Worm (Caenorhabditis elegans) whole organism, L3 larva: ENCODE data around the gene sri-21.

Experiments used
- R02D3.7 ChIP-seq: fragments of 150-350 bp; optimal IDR thresholded peaks from 2 replicates; lab custom pipeline; 2014; ENCODE audit warnings: missing biosample characterization, missing genetic modification characterization
- ZK546.5 ChIP-seq: sonication (generic microtip); optimal IDR thresholded peaks from 2 replicates; lab custom pipeline; 2017; ENCODE audit warnings: missing biosample characterization, missing genetic modification characterization
- aly-2 ChIP-seq: fragments of 150-350 bp; optimal IDR thresholded peaks from 2 replicates; lab custom pipeline; 2014; ENCODE audit warnings: missing biosample characterization, missing genetic modification characterization
- ama-1 ChIP-seq: fragments of 150-350 bp; optimal IDR thresholded peaks from 2 replicates; lab custom pipeline; 2018
- ceh-16 ChIP-seq: sonication (generic microtip); optimal IDR thresholded peaks from 2 replicates; lab custom pipeline; 2017; ENCODE audit warnings: missing biosample characterization, missing genetic modification characterization
- ceh-28 ChIP-seq: fragments of 150-350 bp; optimal IDR thresholded peaks from 2 replicates; lab custom pipeline; 2014; ENCODE audit warnings: missing biosample characterization, missing genetic modification reagents, missing genetic modification characterization
- ceh-82 ChIP-seq: fragments of 150-350 bp; optimal IDR thresholded peaks from 2 replicates; lab custom pipeline; 2014; ENCODE audit warnings: missing biosample characterization, missing genetic modification characterization
- ceh-9 ChIP-seq: sonication (generic microtip); optimal IDR thresholded peaks from 2 replicates; lab custom pipeline; 2018; ENCODE audit warnings: missing biosample characterization, missing genetic modification characterization
- daf-12 ChIP-seq: fragments of 150-350 bp; optimal IDR thresholded peaks from 2 replicates; lab custom pipeline; 2014; ENCODE audit warnings: missing biosample characterization, missing genetic modification reagents, missing genetic modification characterization
- egl-5 ChIP-seq: fragments of 150-350 bp; optimal IDR thresholded peaks from 2 replicates; lab custom pipeline; 2017; ENCODE audit warnings: missing biosample characterization, missing genetic modification reagents, missing genetic modification characterization, inconsistent platforms
- elt-2 ChIP-seq: sonication (generic microtip); optimal IDR thresholded peaks from 2 replicates; lab custom pipeline; 2016; ENCODE audit warnings: missing genetic modification reagents, mild to moderate bottlenecking, missing genetic modification characterization, missing compliant biosample characterization
- elt-3 ChIP-seq, 3 experiments: fragments of 150-350 bp in 1 of 3; sonication (generic microtip) in 2 of 3; optimal IDR thresholded peaks; 2 replicates in 2 of 3; 4 replicates in 1 of 3; lab custom pipeline; 2014 to 2017; ENCODE audit warnings: missing biosample characterization in 3 of 3, missing genetic modification characterization in 3 of 3
- fkh-2 ChIP-seq: fragments of 150-350 bp; optimal IDR thresholded peaks from 2 replicates; lab custom pipeline; 2014; ENCODE audit warnings: missing biosample characterization, missing genetic modification reagents, missing genetic modification characterization
- fos-1 ChIP-seq: fragments of 150-350 bp; optimal IDR thresholded peaks from 2 replicates; lab custom pipeline; 2014; ENCODE audit warnings: missing biosample characterization, missing genetic modification characterization
- hmg-11 ChIP-seq: sonication (generic microtip); optimal IDR thresholded peaks from 2 replicates; lab custom pipeline; 2016; ENCODE audit warnings: missing genetic modification characterization, missing compliant biosample characterization
- jun-1 ChIP-seq: fragments of 150-350 bp; optimal IDR thresholded peaks from 2 replicates; lab custom pipeline; 2014; ENCODE audit warnings: missing biosample characterization, missing genetic modification reagents, missing genetic modification characterization
- lin-15B ChIP-seq: fragments of 150-350 bp; optimal IDR thresholded peaks from 2 replicates; lab custom pipeline; 2014; ENCODE audit warnings: missing biosample characterization, missing genetic modification characterization
- lsy-12 ChIP-seq: sonication (generic microtip); optimal IDR thresholded peaks from 2 replicates; lab custom pipeline; 2016; ENCODE audit warnings: mild to moderate bottlenecking, missing genetic modification characterization, missing compliant biosample characterization
- mdl-1 ChIP-seq: fragments of 150-350 bp; optimal IDR thresholded peaks from 2 replicates; lab custom pipeline; 2014; ENCODE audit warnings: missing biosample characterization, missing genetic modification characterization
- nfya-1 ChIP-seq: sonication (generic microtip); optimal IDR thresholded peaks from 2 replicates; lab custom pipeline; 2017; ENCODE audit warnings: missing genetic modification characterization, mild to moderate bottlenecking, missing compliant biosample characterization, antibody characterized with exemption, moderate library complexity; ENCODE audit not compliant: insufficient read depth
- nhr-11 ChIP-seq: fragments of 150-350 bp; optimal IDR thresholded peaks from 2 replicates; lab custom pipeline; 2014; ENCODE audit warnings: missing biosample characterization, missing genetic modification characterization
- nhr-12 ChIP-seq: fragments of 150-350 bp; optimal IDR thresholded peaks from 2 replicates; lab custom pipeline; 2014; ENCODE audit warnings: missing biosample characterization, missing genetic modification characterization
- nhr-23 ChIP-seq: fragments of 150-350 bp; optimal IDR thresholded peaks from 2 replicates; lab custom pipeline; 2014; ENCODE audit warnings: missing biosample characterization, missing genetic modification reagents, missing genetic modification characterization
- nhr-237 ChIP-seq: fragments of 150-350 bp; optimal IDR thresholded peaks from 2 replicates; lab custom pipeline; 2014; ENCODE audit warnings: missing biosample characterization, missing genetic modification characterization
- nhr-25 ChIP-seq: sonication (generic microtip); optimal IDR thresholded peaks from 2 replicates; lab custom pipeline; 2017; ENCODE audit warnings: missing biosample characterization, missing genetic modification characterization
- nhr-28 ChIP-seq: fragments of 150-350 bp; optimal IDR thresholded peaks from 2 replicates; lab custom pipeline; 2014; ENCODE audit warnings: missing biosample characterization, missing genetic modification characterization
- nhr-43 ChIP-seq: sonication (generic microtip); optimal IDR thresholded peaks from 2 replicates; lab custom pipeline; 2016; ENCODE audit warnings: mild to moderate bottlenecking, missing genetic modification characterization, missing compliant biosample characterization; ENCODE audit not compliant: poor library complexity, severe bottlenecking
- nhr-67 ChIP-seq: fragments of 150-350 bp; optimal IDR thresholded peaks from 2 replicates; lab custom pipeline; 2014; ENCODE audit warnings: missing biosample characterization, missing genetic modification characterization
- nhr-76 ChIP-seq: fragments of 150-350 bp; sonication (generic microtip); optimal IDR thresholded peaks from 5 replicates; lab custom pipeline; 2014; ENCODE audit warnings: missing biosample characterization, missing genetic modification characterization
- nhr-77 ChIP-seq: fragments of 150-350 bp; optimal IDR thresholded peaks from 2 replicates; lab custom pipeline; 2014; ENCODE audit warnings: missing biosample characterization, missing genetic modification characterization
- pha-4 ChIP-seq: fragments of 150-350 bp; optimal IDR thresholded peaks from 2 replicates; lab custom pipeline; 2014; ENCODE audit warnings: missing biosample characterization, missing genetic modification reagents, missing genetic modification characterization
- pqm-1 ChIP-seq: fragments of 150-350 bp; optimal IDR thresholded peaks from 2 replicates; lab custom pipeline; 2017; ENCODE audit warnings: missing biosample characterization, missing genetic modification characterization, inconsistent platforms
- sea-2 ChIP-seq: fragments of 150-350 bp; sonication (generic microtip); optimal IDR thresholded peaks from 4 replicates; lab custom pipeline; 2014; ENCODE audit warnings: missing biosample characterization, missing genetic modification reagents, missing genetic modification characterization
- skn-1 ChIP-seq: fragments of 150-350 bp; optimal IDR thresholded peaks from 2 replicates; lab custom pipeline; 2014; ENCODE audit warnings: missing biosample characterization, missing genetic modification characterization
- tbx-2 ChIP-seq: sonication (generic microtip); optimal IDR thresholded peaks from 2 replicates; lab custom pipeline; 2016; ENCODE audit warnings: mild to moderate bottlenecking, missing genetic modification characterization, missing compliant biosample characterization
- unc-62 ChIP-seq: fragments of 150-350 bp; sonication (generic microtip); optimal IDR thresholded peaks from 4 replicates; lab custom pipeline; 2014; ENCODE audit warnings: missing biosample characterization, missing genetic modification reagents, missing genetic modification characterization
- ztf-11 ChIP-seq: fragments of 150-350 bp; optimal IDR thresholded peaks from 2 replicates; lab custom pipeline; 2014; ENCODE audit warnings: missing biosample characterization, missing genetic modification characterization
- ztf-4 ChIP-seq: fragments of 150-350 bp; optimal IDR thresholded peaks from 2 replicates; lab custom pipeline; 2014; ENCODE audit warnings: missing biosample characterization, missing genetic modification characterization

The sri-21 gene

ce11 chrV:3587633-3588032 is 38.0 kb downstream of the sri-21 start:
- TF ChIP-seq ceh-9 (no peak), nhr-237 (tag; lab: Kevin White, UChicago) (no peak), nhr-12 (tag; lab: Kevin White, UChicago) (no peak), nhr-43 (tag; lab: Kevin White, UChicago) (peak; percentile 1), nfya-1 (tag; lab: Kevin White, UChicago) (peak; percentile 33), ztf-11 (tag; lab: Kevin White, UChicago) (no peak), elt-2 (peak; percentile 20), nhr-23 (tag; lab: Kevin White, UChicago) (peak; percentile 17), elt-3 (tag; optimal IDR thresholded peaks at IDR 0.05; lab: Kevin White, UChicago) (no peak), pha-4 (tag; lab: Kevin White, UChicago) (peak; percentile 24), nhr-25 (tag; lab: Kevin White, UChicago) (no peak), hmg-11 (tag; lab: Kevin White, UChicago) (peak; percentile 11), R02D3.7 (no peak), pqm-1 (tag; lab: Kevin White, UChicago) (peak; percentile 10), fos-1 (tag; lab: Kevin White, UChicago) (no peak), ceh-28 (no peak)

- TF ChIP-seq ztf-4 (tag; lab: Kevin White, UChicago), result no peak
- TF ChIP-seq tbx-2 (tag; lab: Kevin White, UChicago), result no peak
- peak; percentile 60 for TF ChIP-seq nhr-43 (tag; lab: Kevin White, UChicago)
- no peak for TF ChIP-seq unc-62
- TF ChIP-seq sea-2 (GFP tag; lab: Kevin White, UChicago), result no peak
- no peak for TF ChIP-seq fkh-2 (tag; lab: Kevin White, UChicago)
- TF ChIP-seq jun-1 (tag; lab: Kevin White, UChicago), result no peak
- TF ChIP-seq lsy-12 (tag; lab: Kevin White, UChicago), result no peak
- TF ChIP-seq ceh-16 (tag; lab: Kevin White, UChicago), result no peak
- no peak for TF ChIP-seq egl-5 (tag; lab: Kevin White, UChicago)
- peak; percentile 5 for TF ChIP-seq nfya-1 (tag; lab: Kevin White, UChicago)
- TF ChIP-seq nhr-11 (tag; lab: Kevin White, UChicago), result no peak
These were observed 38.6 kb downstream of the sri-21 start for ce11 chrV:3588223-3588622.

DNA sequence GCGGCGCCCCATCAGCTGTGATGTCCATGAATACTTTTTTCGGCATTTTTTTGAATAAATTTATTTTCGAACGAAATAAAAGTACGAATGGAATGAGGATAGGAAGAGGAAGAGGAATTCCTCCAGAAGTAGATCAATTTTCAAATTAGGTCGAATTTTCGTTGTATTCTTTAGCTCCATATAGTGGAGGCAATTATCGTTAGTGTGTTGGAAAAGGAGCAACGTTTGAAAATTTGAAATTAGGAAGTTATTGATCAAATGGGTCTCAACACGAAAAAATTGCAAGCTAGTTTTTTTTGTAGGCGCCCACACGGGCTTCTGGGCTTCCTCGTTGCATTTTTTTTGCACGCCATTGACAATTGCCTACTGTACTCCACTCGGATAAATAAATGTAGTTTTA is 42.4 kb downstream of the sri-21 start, which contains the start of gene T22F3.12:
TSS of gene T22F3.12 (minus strand) at position 101 of the 400 bp plus-strand sequence.
- TF ChIP-seq ama-1 (no peak), aly-2 (no peak), mdl-1 (tag; lab: Kevin White, UChicago) (no peak), nhr-77 (tag; lab: Kevin White, UChicago) (no peak), ZK546.5 (tag; lab: Kevin White, UChicago) (no peak), ztf-11 (tag; lab: Kevin White, UChicago) (no peak), lsy-12 (tag; lab: Kevin White, UChicago) (no peak), nhr-43 (tag; lab: Kevin White, UChicago) (no peak), nhr-11 (tag; lab: Kevin White, UChicago) (no peak)

ce11 chrV:3594936-3595335 is 45.3 kb downstream of the sri-21 start, which contains the start of gene srh-213:
srh-213 (minus strand) TSS chrV:3595036.
- no peak for TF ChIP-seq nhr-28
- TF ChIP-seq R02D3.7, result no peak
- no peak for TF ChIP-seq egl-5 (tag; lab: Kevin White, UChicago)
- TF ChIP-seq sea-2 (GFP tag; lab: Kevin White, UChicago), result no peak
- TF ChIP-seq nhr-25 (tag; lab: Kevin White, UChicago), result no peak
- TF ChIP-seq ceh-82, result no peak
- TF ChIP-seq nhr-12 (tag; lab: Kevin White, UChicago), result no peak
- TF ChIP-seq lin-15B, result no peak
- TF ChIP-seq skn-1 (tag; lab: Kevin White, UChicago), result no peak
- no peak for TF ChIP-seq nhr-67 (tag; lab: Kevin White, UChicago)
- TF ChIP-seq ztf-4 (tag; lab: Kevin White, UChicago), result no peak
- TF ChIP-seq pha-4 (tag; lab: Kevin White, UChicago), result no peak
- no peak for TF ChIP-seq mdl-1 (tag; lab: Kevin White, UChicago)
- no peak for TF ChIP-seq aly-2
- no peak for TF ChIP-seq nhr-237 (tag; lab: Kevin White, UChicago)
- no peak for TF ChIP-seq daf-12 (tag; lab: Kevin White, UChicago)
- TF ChIP-seq nhr-76 (tag; lab: Kevin White, UChicago), result no peak
